Fruit fly (Drosophila melanogaster) whole organism, embryonic: ENCODE measurements around the gene CG11000.

ENCODE experiments used
- Aef1 ChIP-seq: fragments of 200-800 bp; sonication (Bioruptor generic); IDR thresholded peaks from 3 replicates; pipeline ENCODE4 v1.3.6; 2022; ENCODE audit warnings: missing biosample characterization, missing genetic modification characterization
- B-H1 ChIP-seq: fragments of 200-800 bp; sonication (Bioruptor generic); IDR thresholded peaks from 3 replicates; pipeline ENCODE4 v1.3.6; 2022; ENCODE audit warnings: missing biosample characterization, missing genetic modification characterization
- Bteb2 ChIP-seq: fragments of 200-800 bp; sonication (Bioruptor generic); optimal IDR thresholded peaks from 2 replicates; lab custom pipeline; 2016; ENCODE audit warnings: missing biosample characterization, missing genetic modification characterization
- CG10147 ChIP-seq: fragments of 200-800 bp; sonication (Bioruptor generic); optimal IDR thresholded peaks from 2 replicates; lab custom pipeline; 2019; ENCODE audit warnings: missing biosample characterization, mild to moderate bottlenecking, missing genetic modification characterization, moderate library complexity
- CG12071 ChIP-seq: fragments of 200-800 bp; sonication (Bioruptor generic); optimal IDR thresholded peaks from 3 replicates; lab custom pipeline; 2018; ENCODE audit warnings: missing biosample characterization, mild to moderate bottlenecking, missing genetic modification characterization
- CG12744 ChIP-seq: fragments of 200-800 bp; sonication (Bioruptor generic); optimal IDR thresholded peaks from 2 replicates; lab custom pipeline; 2016; ENCODE audit warnings: missing biosample characterization, missing genetic modification characterization
- CG14710 ChIP-seq: fragments of 200-800 bp; sonication (Bioruptor generic); optimal IDR thresholded peaks from 3 replicates; lab custom pipeline; 2019; ENCODE audit warnings: missing biosample characterization, mild to moderate bottlenecking, missing genetic modification characterization, moderate library complexity
- CG15269 ChIP-seq: fragments of 200-800 bp; sonication (Bioruptor generic); optimal IDR thresholded peaks from 2 replicates; lab custom pipeline; 2018; ENCODE audit warnings: missing biosample characterization, mild to moderate bottlenecking, missing genetic modification characterization, moderate library complexity
- CG17612 ChIP-seq: fragments of 200-800 bp; sonication (Bioruptor generic); IDR thresholded peaks from 2 replicates; pipeline ENCODE4 v1.3.6; 2022; ENCODE audit warnings: missing biosample characterization, missing genetic modification characterization
- CG18262 ChIP-seq: fragments of 200-800 bp; optimal IDR thresholded peaks from 3 replicates; lab custom pipeline; 2019; ENCODE audit warnings: missing biosample characterization, mild to moderate bottlenecking, missing genetic modification characterization, moderate library complexity
- CG2116 ChIP-seq: fragments of 200-800 bp; sonication (Bioruptor generic); optimal IDR thresholded peaks from 3 replicates; lab custom pipeline; 2018; ENCODE audit warnings: missing biosample characterization, mild to moderate bottlenecking, missing genetic modification characterization
- CG2712 ChIP-seq: fragments of 200-800 bp; optimal IDR thresholded peaks from 3 replicates; lab custom pipeline; 2019; ENCODE audit warnings: missing biosample characterization, mild to moderate bottlenecking, missing genetic modification characterization, moderate library complexity
- CG32772 ChIP-seq: fragments of 200-800 bp; sonication (Bioruptor generic); IDR thresholded peaks from 2 replicates; pipeline ENCODE4 v1.3.6; 2022; ENCODE audit warnings: missing biosample characterization, missing genetic modification characterization
- CG42726 ChIP-seq: fragments of 200-800 bp; sonication (Bioruptor generic); IDR thresholded peaks from 2 replicates; pipeline ENCODE4 v1.3.6; 2022; ENCODE audit warnings: missing biosample characterization, missing genetic modification characterization; ENCODE audit not compliant: partially characterized antibody
- CG4854 ChIP-seq: fragments of 200-800 bp; sonication (Bioruptor generic); optimal IDR thresholded peaks from 2 replicates; lab custom pipeline; 2016; ENCODE audit warnings: missing biosample characterization, missing genetic modification characterization, inconsistent platforms
- CG5180 ChIP-seq: fragments of 200-800 bp; sonication (Bioruptor generic); optimal IDR thresholded peaks from 3 replicates; lab custom pipeline; 2017; ENCODE audit warnings: missing biosample characterization, missing genetic modification characterization, mild to moderate bottlenecking, moderate library complexity, missing genetic modification reagents
- CG5953 ChIP-seq: fragments of 200-800 bp; sonication (Bioruptor generic); IDR thresholded peaks from 2 replicates; pipeline ENCODE4 v1.3.6; 2022; ENCODE audit warnings: missing biosample characterization, missing genetic modification characterization
- CG6689 ChIP-seq: fragments of 200-800 bp; sonication (Bioruptor generic); IDR thresholded peaks from 2 replicates; pipeline ENCODE4 v1.3.6; 2022; ENCODE audit warnings: missing biosample characterization, missing genetic modification characterization
- CG6854 ChIP-seq: fragments of 200-800 bp; sonication (Bioruptor generic); optimal IDR thresholded peaks from 3 replicates; lab custom pipeline; 2017; ENCODE audit warnings: missing biosample characterization, mild to moderate bottlenecking, missing genetic modification characterization
- CG7357 ChIP-seq: fragments of 200-800 bp; sonication (Bioruptor generic); IDR thresholded peaks from 3 replicates; pipeline ENCODE4 v1.3.6; 2022; ENCODE audit warnings: missing biosample characterization, missing genetic modification characterization
- CG8281 ChIP-seq: fragments of 200-800 bp; sonication (Bioruptor generic); optimal IDR thresholded peaks from 2 replicates; lab custom pipeline; 2018; ENCODE audit warnings: missing biosample characterization, mild to moderate bottlenecking, missing genetic modification characterization, moderate library complexity
- CG8388 ChIP-seq: fragments of 200-800 bp; sonication (Bioruptor generic); optimal IDR thresholded peaks from 2 replicates; lab custom pipeline; 2019; ENCODE audit warnings: missing biosample characterization, mild to moderate bottlenecking, missing genetic modification characterization, moderate library complexity
- CG8944 ChIP-seq: fragments of 200-800 bp; sonication (Bioruptor generic); optimal IDR thresholded peaks from 3 replicates; lab custom pipeline; 2016; ENCODE audit warnings: missing biosample characterization, missing genetic modification characterization
- CG9797 ChIP-seq: fragments of 200-800 bp; sonication (Bioruptor generic); optimal IDR thresholded peaks from 3 replicates; lab custom pipeline; 2018; ENCODE audit warnings: missing biosample characterization, mild to moderate bottlenecking, missing genetic modification characterization
- Dad ChIP-seq: fragments of 200-800 bp; sonication (Bioruptor generic); optimal IDR thresholded peaks from 3 replicates; lab custom pipeline; 2016; ENCODE audit warnings: missing biosample characterization, missing genetic modification characterization
- Dll ChIP-seq: fragments of 200-800 bp; sonication (Bioruptor generic); IDR thresholded peaks from 4 replicates; pipeline ENCODE4 v1.3.6; 2022; ENCODE audit warnings: missing biosample characterization, missing genetic modification characterization; ENCODE audit not compliant: partially characterized antibody
- E2f1 ChIP-seq: fragments of 200-800 bp; sonication (Bioruptor generic); IDR thresholded peaks from 2 replicates; pipeline ENCODE4 v1.3.6; 2022; ENCODE audit warnings: missing biosample characterization, missing genetic modification characterization
- Hey ChIP-seq: fragments of 200-800 bp; sonication (Bioruptor generic); optimal IDR thresholded peaks from 3 replicates; lab custom pipeline; 2018; ENCODE audit warnings: missing biosample characterization, mild to moderate bottlenecking, missing genetic modification characterization
- Meics ChIP-seq: fragments of 200-800 bp; sonication (Bioruptor generic); optimal IDR thresholded peaks from 2 replicates; lab custom pipeline; 2017; ENCODE audit warnings: missing biosample characterization, mild to moderate bottlenecking, missing genetic modification characterization
- Nf-YB ChIP-seq: fragments of 200-800 bp; sonication (Bioruptor generic); optimal IDR thresholded peaks from 3 replicates; lab custom pipeline; 2019; ENCODE audit warnings: missing biosample characterization, mild to moderate bottlenecking, missing genetic modification characterization, moderate library complexity
- Poxn ChIP-seq: fragments of 200-800 bp; sonication (Bioruptor generic); IDR thresholded peaks from 2 replicates; pipeline ENCODE4 v1.3.6; 2022; ENCODE audit warnings: missing biosample characterization, missing genetic modification characterization
- Sry-β ChIP-seq: fragments of 200-800 bp; sonication (Bioruptor generic); optimal IDR thresholded peaks from 2 replicates; lab custom pipeline; 2018; ENCODE audit warnings: missing biosample characterization, mild to moderate bottlenecking, missing genetic modification characterization, moderate library complexity
- Xrp1 ChIP-seq: fragments of 200-800 bp; sonication (Bioruptor generic); IDR thresholded peaks from 2 replicates; pipeline ENCODE4 v1.3.6; 2022; ENCODE audit warnings: missing biosample characterization, missing genetic modification characterization
- ara ChIP-seq: fragments of 200-800 bp; sonication (Bioruptor generic); IDR thresholded peaks from 2 replicates; pipeline ENCODE4 v1.3.6; 2022; ENCODE audit warnings: missing biosample characterization, missing genetic modification characterization
- ato ChIP-seq: fragments of 200-800 bp; sonication (Bioruptor generic); IDR thresholded peaks from 2 replicates; pipeline ENCODE4 v1.3.6; 2022; ENCODE audit warnings: missing biosample characterization, missing genetic modification characterization; ENCODE audit not compliant: partially characterized antibody
- bcd ChIP-seq: fragments of 200-800 bp; sonication (Bioruptor generic); optimal IDR thresholded peaks from 2 replicates; lab custom pipeline; 2017; ENCODE audit warnings: missing biosample characterization, mild to moderate bottlenecking, missing genetic modification characterization
- croc ChIP-seq: fragments of 200-800 bp; sonication (Bioruptor generic); conservative IDR thresholded peaks from 3 replicates; pipeline ENCODE4 v1.3.6; 2022; ENCODE audit warnings: missing biosample characterization, missing genetic modification characterization
- disco-r ChIP-seq: fragments of 200-800 bp; sonication (Bioruptor generic); optimal IDR thresholded peaks from 2 replicates; lab custom pipeline; 2016; ENCODE audit warnings: missing biosample characterization, missing genetic modification characterization
- dmrt99B ChIP-seq: fragments of 200-800 bp; sonication (Bioruptor generic); optimal IDR thresholded peaks from 2 replicates; lab custom pipeline; 2018; ENCODE audit warnings: missing biosample characterization, mild to moderate bottlenecking, missing genetic modification characterization, moderate library complexity
- gcm ChIP-seq: fragments of 200-800 bp; sonication (Bioruptor generic); optimal IDR thresholded peaks from 2 replicates; lab custom pipeline; 2019; ENCODE audit warnings: missing biosample characterization, mild to moderate bottlenecking, missing genetic modification characterization, moderate library complexity
- gem ChIP-seq: fragments of 200-800 bp; sonication (Bioruptor generic); optimal IDR thresholded peaks from 2 replicates; lab custom pipeline; 2019; ENCODE audit warnings: missing biosample characterization, mild to moderate bottlenecking, missing genetic modification characterization, moderate library complexity
- h ChIP-seq: fragments of >200 bp; optimal IDR thresholded peaks from 2 replicates; lab custom pipeline; 2017
- ham ChIP-seq: fragments of 200-800 bp; sonication (Bioruptor generic); IDR thresholded peaks from 2 replicates; pipeline ENCODE4 v1.3.6; 2022; ENCODE audit warnings: missing biosample characterization, missing genetic modification characterization
- hth ChIP-seq: fragments of >200 bp; optimal IDR thresholded peaks from 2 replicates; lab custom pipeline; 2017; ENCODE audit warnings: inconsistent platforms
- jing ChIP-seq: fragments of 200-800 bp; sonication (Bioruptor generic); optimal IDR thresholded peaks from 2 replicates; lab custom pipeline; 2018; ENCODE audit warnings: missing biosample characterization, mild to moderate bottlenecking, missing genetic modification characterization
- lbe ChIP-seq: fragments of 200-800 bp; sonication (Bioruptor generic); optimal IDR thresholded peaks from 2 replicates; lab custom pipeline; 2016; ENCODE audit warnings: missing biosample characterization, mild to moderate bottlenecking, missing genetic modification characterization
- onecut ChIP-seq: fragments of 200-800 bp; sonication (Bioruptor generic); IDR thresholded peaks from 2 replicates; pipeline ENCODE4 v1.3.6; 2022; ENCODE audit warnings: missing biosample characterization, missing genetic modification characterization
- sim ChIP-seq: fragments of 200-800 bp; sonication (Bioruptor generic); IDR thresholded peaks from 2 replicates; pipeline ENCODE4 v1.3.6; 2022; ENCODE audit warnings: missing biosample characterization, missing genetic modification characterization
- tap ChIP-seq: fragments of 200-800 bp; optimal IDR thresholded peaks from 3 replicates; lab custom pipeline; 2019; ENCODE audit warnings: missing biosample characterization, mild to moderate bottlenecking, missing genetic modification characterization, moderate library complexity
- toy ChIP-seq: fragments of 200-800 bp; sonication (Bioruptor generic); IDR thresholded peaks from 2 replicates; pipeline ENCODE4 v1.3.6; 2022; ENCODE audit warnings: missing biosample characterization, missing genetic modification characterization
- vvl ChIP-seq: fragments of 200-800 bp; sonication (Bioruptor generic); IDR thresholded peaks from 2 replicates; pipeline ENCODE4 v1.3.6; 2022; ENCODE audit warnings: missing biosample characterization, missing genetic modification characterization
- wor ChIP-seq: fragments of 200-800 bp; sonication (Bioruptor generic); IDR thresholded peaks from 2 replicates; pipeline ENCODE4 v1.3.6; 2022; ENCODE audit warnings: missing biosample characterization, missing genetic modification characterization

The CG11000 gene

DNA sequence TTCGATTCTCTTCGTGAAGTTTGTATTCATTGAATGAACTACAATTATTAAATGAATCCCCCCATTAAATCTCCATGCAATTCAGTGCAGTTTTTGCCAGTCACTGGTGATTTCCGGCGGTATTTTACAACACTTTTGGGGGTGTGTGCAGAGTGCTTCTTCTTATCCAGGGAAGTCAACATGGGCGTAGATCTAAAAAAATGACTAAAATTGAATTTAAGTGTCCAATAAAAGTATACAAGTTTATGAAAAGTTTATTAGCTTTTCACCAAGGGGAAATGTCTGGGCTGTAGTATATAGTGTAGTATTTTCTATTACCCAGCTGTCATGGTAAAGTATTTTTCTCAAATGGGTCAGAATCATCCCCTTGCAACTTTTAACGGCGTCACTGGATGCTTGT, 10.6 kb upstream of the CG11000 start, which contains the start of gene Hpf1 (continued):
- peak; percentile 94 for TF ChIP-seq CG7357 (GFP tag; lab: Robert Waterston, UW)
- TF ChIP-seq dmrt99B (tag; lab: Kevin White, UChicago), result peak; percentile 98
- no peak for TF ChIP-seq h (lab: Kevin White, UChicago)
- TF ChIP-seq CG32772 (GFP tag; lab: Robert Waterston, UW), result peak; percentile 97
- TF ChIP-seq CG4854, result peak; percentile 96
- TF ChIP-seq CG8944 (GFP tag; lab: Kevin White, UChicago), result peak; percentile 99
- TF ChIP-seq CG6854 (GFP tag; lab: Kevin White, UChicago), result peak; percentile 97
- TF ChIP-seq gcm (GFP tag; lab: Kevin White, UChicago), result peak; percentile 97
- peak; percentile 93 for TF ChIP-seq sim
- peak; percentile 96 for TF ChIP-seq CG14710 (tag; lab: Kevin White, UChicago)
- 0 out of 2 replicates have a peak, but pooled peaks have one; percentile 29 for TF ChIP-seq CG42726 (GFP tag; lab: Robert Waterston, UW)
- TF ChIP-seq CG18262 (tag; lab: Kevin White, UChicago), result peak; percentile 98
- peak; percentile 55; the same call in 3 of the 4 replicates for TF ChIP-seq Dll (GFP tag; lab: Robert Waterston, UW)
- peak; percentile 96 for TF ChIP-seq CG8388 (GFP tag; lab: Kevin White, UChicago)
- peak; percentile 88 for TF ChIP-seq Nf-YB
- TF ChIP-seq E2f1 (GFP tag; lab: Robert Waterston, UW), result peak; percentile 98
- peak; percentile 99 for TF ChIP-seq gem (tag; lab: Kevin White, UChicago)
- peak; percentile 95 for TF ChIP-seq CG17612 (GFP tag; lab: Robert Waterston, UW)
- peak; percentile 98 for TF ChIP-seq CG10147 (GFP tag; lab: Kevin White, UChicago)
- TF ChIP-seq CG2116 (GFP tag; lab: Kevin White, UChicago), result peak; percentile 84
- TF ChIP-seq hth (lab: Kevin White, UChicago), result no peak
- peak; percentile 98 for TF ChIP-seq vvl (GFP tag; lab: Robert Waterston, UW)
- peak; percentile 98 for TF ChIP-seq disco-r
- TF ChIP-seq Meics (GFP tag; lab: Kevin White, UChicago), result peak; percentile 99
- TF ChIP-seq CG9797, result peak; percentile 29
- TF ChIP-seq onecut (GFP tag; lab: Robert Waterston, UW), result peak; percentile 90
- TF ChIP-seq Aef1 (GFP tag; lab: Robert Waterston, UW), result peak; percentile 98
- TF ChIP-seq croc (GFP tag; lab: Robert Waterston, UW), result peak; percentile 94
- peak; percentile 98 for TF ChIP-seq CG12071 (GFP tag; lab: Kevin White, UChicago)
- TF ChIP-seq CG15269 (tag; lab: Kevin White, UChicago), result peak; percentile 99
- TF ChIP-seq ham (GFP tag; lab: Robert Waterston, UW), result peak; percentile 93
- TF ChIP-seq toy, result peak; percentile 93
- TF ChIP-seq wor (GFP tag; lab: Robert Waterston, UW), result peak; percentile 95
- peak; percentile 97 for TF ChIP-seq B-H1 (GFP tag; lab: Robert Waterston, UW)
- peak; percentile 98 for TF ChIP-seq CG6689
- TF ChIP-seq Xrp1 (GFP tag; lab: Robert Waterston, UW), result peak; percentile 99
- TF ChIP-seq CG12744, result peak; percentile 98
- peak; percentile 96 for TF ChIP-seq jing (GFP tag; lab: Kevin White, UChicago)
- TF ChIP-seq lbe (GFP tag; lab: Kevin White, UChicago), result peak; percentile 99
- TF ChIP-seq CG2712 (tag; lab: Kevin White, UChicago), result peak; percentile 98
- peak; percentile 91 for TF ChIP-seq CG8281 (tag; lab: Kevin White, UChicago)
- no peak for TF ChIP-seq ato (GFP tag; lab: Robert Waterston, UW)
- peak; percentile 97 for TF ChIP-seq tap
- peak; percentile 65 for TF ChIP-seq Sry-β (GFP tag; lab: Kevin White, UChicago)
- TF ChIP-seq Dad (GFP tag; lab: Kevin White, UChicago), result peak; percentile 98
- TF ChIP-seq ara (GFP tag; lab: Robert Waterston, UW), result peak; percentile 96
- TF ChIP-seq CG5180 (GFP tag; lab: Kevin White, UChicago), result peak; percentile 88
- TF ChIP-seq Hey (tag; lab: Kevin White, UChicago), result peak; percentile 86
- TF ChIP-seq bcd (GFP tag; lab: Kevin White, UChicago), result peak; percentile 98
- peak; percentile 93 for TF ChIP-seq CG5953 (GFP tag; lab: Robert Waterston, UW)
- TF ChIP-seq Bteb2 (GFP tag; lab: Kevin White, UChicago), result peak; percentile 99
- peak; percentile 95 for TF ChIP-seq Poxn (GFP tag; lab: Robert Waterston, UW)
